Worm (Caenorhabditis elegans) whole organism, L4 larva: ENCODE data around the gene tba-7.

ENCODE experiments used
- D1046.2 ChIP-seq: fragments of 200-800 bp; sonication (Bioruptor generic); IDR thresholded peaks from 2 replicates; pipeline ENCODE4 v1.3.6; 2022; ENCODE audit warnings: missing genetic modification characterization, missing compliant biosample characterization
- F10B5.3 ChIP-seq: sonication (generic microtip); optimal IDR thresholded peaks from 2 replicates; lab custom pipeline; 2016; ENCODE audit warnings: mild to moderate bottlenecking, missing genetic modification characterization, missing compliant biosample characterization
- F26F4.8 ChIP-seq: fragments of 200-800 bp; sonication (Bioruptor generic); conservative IDR thresholded peaks from 2 replicates; pipeline ENCODE4 v1.3.6; 2022; ENCODE audit warnings: missing genetic modification characterization, missing compliant biosample characterization
- F49E8.2 ChIP-seq: sonication (generic microtip); optimal IDR thresholded peaks from 2 replicates; lab custom pipeline; 2016; ENCODE audit warnings: missing compliant biosample characterization, mild to moderate bottlenecking, missing genetic modification characterization, borderline replicate concordance
- Y5F2A.4 ChIP-seq: fragments of 200-800 bp; sonication (Bioruptor generic); optimal IDR thresholded peaks from 2 replicates; lab custom pipeline; 2018; ENCODE audit warnings: mild to moderate bottlenecking, missing genetic modification characterization, missing compliant biosample characterization
- Y75B8A.6 ChIP-seq: fragments of 200-800 bp; sonication (Bioruptor generic); IDR thresholded peaks from 2 replicates; pipeline ENCODE4 v1.3.6; 2022; ENCODE audit warnings: missing genetic modification reagents, missing genetic modification characterization, missing compliant biosample characterization
- ZK546.5 ChIP-seq, 2 experiments: sonication (generic microtip); optimal IDR thresholded peaks; 2 replicates each; lab custom pipeline; 2017; ENCODE audit warnings: missing biosample characterization in 2 of 2, missing genetic modification characterization in 2 of 2
- arid-1 ChIP-seq: fragments of 200-800 bp; sonication (Bioruptor generic); conservative IDR thresholded peaks from 2 replicates; pipeline ENCODE4 v1.3.6; 2022; ENCODE audit warnings: missing genetic modification reagents, missing genetic modification characterization, missing compliant biosample characterization
- ceh-32 ChIP-seq: sonication (generic microtip); optimal IDR thresholded peaks from 2 replicates; lab custom pipeline; 2016; ENCODE audit warnings: mild to moderate bottlenecking, missing genetic modification characterization, missing compliant biosample characterization; ENCODE audit not compliant: poor library complexity
- ceh-44 ChIP-seq: fragments of 200-800 bp; sonication (Bioruptor generic); IDR thresholded peaks from 2 replicates; pipeline ENCODE4 v1.3.6; 2022; ENCODE audit warnings: missing genetic modification reagents, missing genetic modification characterization, missing compliant biosample characterization
- ctbp-1 ChIP-seq: fragments of 200-800 bp; sonication (Bioruptor generic); IDR thresholded peaks from 2 replicates; pipeline ENCODE4 v1.3.6; 2022; ENCODE audit warnings: missing genetic modification reagents, missing genetic modification characterization, missing compliant biosample characterization
- daf-16 ChIP-seq, 3 experiments: sonication (generic microtip); optimal IDR thresholded peaks; 2 replicates each; lab custom pipeline; 2016 to 2017; ENCODE audit warnings: missing genetic modification characterization in 3 of 3, missing genetic modification reagents in 3 of 3, mild to moderate bottlenecking in 2 of 3, missing compliant biosample characterization in 2 of 3, missing biosample characterization in 1 of 3, moderate library complexity in 1 of 3
- daf-8 ChIP-seq: fragments of 200-800 bp; sonication (Bioruptor generic); IDR thresholded peaks from 2 replicates; pipeline ENCODE4 v1.3.6; 2022; ENCODE audit warnings: missing genetic modification characterization, missing compliant biosample characterization
- dmd-6 ChIP-seq: fragments of 200-800 bp; sonication (Bioruptor generic); IDR thresholded peaks from 2 replicates; pipeline ENCODE4 v1.3.6; 2022; ENCODE audit warnings: missing genetic modification reagents, missing genetic modification characterization, missing compliant biosample characterization
- dmd-8 ChIP-seq: fragments of 200-800 bp; sonication (Bioruptor generic); IDR thresholded peaks from 2 replicates; pipeline ENCODE4 v1.3.6; 2022; ENCODE audit warnings: missing genetic modification characterization, missing compliant biosample characterization
- duxl-1 ChIP-seq: sonication (generic microtip); optimal IDR thresholded peaks from 2 replicates; lab custom pipeline; 2016; ENCODE audit warnings: mild to moderate bottlenecking, missing genetic modification characterization, moderate library complexity, missing compliant biosample characterization; ENCODE audit not compliant: poor library complexity
- dve-1 ChIP-seq: sonication (generic microtip); optimal IDR thresholded peaks from 2 replicates; lab custom pipeline; 2017; ENCODE audit warnings: antibody characterized with exemption, mild to moderate bottlenecking, missing genetic modification characterization, missing compliant biosample characterization; ENCODE audit not compliant: insufficient read depth
- egl-27 ChIP-seq: sonication (generic microtip); optimal IDR thresholded peaks from 3 replicates; lab custom pipeline; 2017; ENCODE audit warnings: missing biosample characterization, missing genetic modification reagents, missing genetic modification characterization
- fkh-10 ChIP-seq: fragments of 150-350 bp; optimal IDR thresholded peaks from 2 replicates; lab custom pipeline; 2014; ENCODE audit warnings: missing biosample characterization, missing genetic modification reagents, missing genetic modification characterization
- fos-1 ChIP-seq: fragments of 150-350 bp; optimal IDR thresholded peaks from 2 replicates; lab custom pipeline; 2014; ENCODE audit warnings: missing biosample characterization, missing genetic modification characterization
- hmg-1.1 ChIP-seq: fragments of 200-800 bp; sonication (Bioruptor generic); IDR thresholded peaks from 2 replicates; pipeline ENCODE4 v1.3.6; 2022; ENCODE audit warnings: missing genetic modification reagents, missing genetic modification characterization, missing compliant biosample characterization
- jun-1 ChIP-seq: fragments of 150-350 bp; optimal IDR thresholded peaks from 2 replicates; lab custom pipeline; 2014; ENCODE audit warnings: missing biosample characterization, missing genetic modification reagents, missing genetic modification characterization
- lim-7 ChIP-seq: fragments of 200-800 bp; sonication (Bioruptor generic); IDR thresholded peaks from 2 replicates; pipeline ENCODE4 v1.3.6; 2022; ENCODE audit warnings: missing genetic modification characterization, missing compliant biosample characterization
- lin-1 ChIP-seq: fragments of 200-800 bp; sonication (Bioruptor generic); IDR thresholded peaks from 2 replicates; pipeline ENCODE4 v1.3.6; 2022; ENCODE audit warnings: missing genetic modification reagents, missing genetic modification characterization, missing compliant biosample characterization
- lin-13 ChIP-seq: fragments of 150-350 bp; optimal IDR thresholded peaks from 2 replicates; lab custom pipeline; 2014; ENCODE audit warnings: missing biosample characterization, missing genetic modification reagents, missing genetic modification characterization
- lin-15B ChIP-seq: fragments of 150-350 bp; sonication (generic microtip); optimal IDR thresholded peaks from 3 replicates; lab custom pipeline; 2014; ENCODE audit warnings: missing biosample characterization, missing genetic modification characterization
- lin-29 ChIP-seq: fragments of 200-800 bp; sonication (Bioruptor generic); IDR thresholded peaks from 2 replicates; pipeline ENCODE4 v1.3.6; 2022; ENCODE audit warnings: missing genetic modification reagents, missing genetic modification characterization, missing compliant biosample characterization
- lin-39 ChIP-seq: fragments of 150-350 bp; optimal IDR thresholded peaks from 2 replicates; lab custom pipeline; 2014; ENCODE audit warnings: missing biosample characterization, missing genetic modification reagents, missing genetic modification characterization
- madf-9 ChIP-seq: fragments of 200-800 bp; sonication (Bioruptor generic); conservative IDR thresholded peaks from 2 replicates; pipeline ENCODE4 v1.3.6; 2022; ENCODE audit warnings: missing genetic modification reagents, missing genetic modification characterization, missing compliant biosample characterization
- mdl-1 ChIP-seq, 2 experiments: fragments of 150-350 bp in 1 of 2; sonication (generic microtip) in 1 of 2; optimal IDR thresholded peaks; 2 replicates each; lab custom pipeline; 2014 to 2017; ENCODE audit warnings: missing biosample characterization in 2 of 2, missing genetic modification characterization in 2 of 2
- mep-1 ChIP-seq: fragments of 150-350 bp; sonication (generic microtip); optimal IDR thresholded peaks from 3 replicates; lab custom pipeline; 2014; ENCODE audit warnings: missing biosample characterization, missing genetic modification characterization
- mxl-3 ChIP-seq: fragments of 200-800 bp; sonication (Bioruptor generic); optimal IDR thresholded peaks from 2 replicates; lab custom pipeline; 2018; ENCODE audit warnings: mild to moderate bottlenecking, missing genetic modification characterization, missing compliant biosample characterization
- nhr-102 ChIP-seq: sonication (generic microtip); optimal IDR thresholded peaks from 2 replicates; lab custom pipeline; 2016; ENCODE audit warnings: mild to moderate bottlenecking, missing genetic modification characterization, moderate library complexity, missing compliant biosample characterization
- nhr-11 ChIP-seq: fragments of 150-350 bp; optimal IDR thresholded peaks from 2 replicates; lab custom pipeline; 2014; ENCODE audit warnings: missing biosample characterization, missing genetic modification characterization
- nhr-237 ChIP-seq: sonication (generic microtip); optimal IDR thresholded peaks from 2 replicates; lab custom pipeline; 2017; ENCODE audit warnings: missing biosample characterization, missing genetic modification characterization
- nhr-28 ChIP-seq: fragments of 150-350 bp; optimal IDR thresholded peaks from 2 replicates; lab custom pipeline; 2014; ENCODE audit warnings: missing biosample characterization, missing genetic modification characterization
- nhr-41 ChIP-seq: fragments of 200-800 bp; sonication (Bioruptor generic); IDR thresholded peaks from 2 replicates; pipeline ENCODE4 v1.3.6; 2022; ENCODE audit warnings: missing genetic modification reagents, missing genetic modification characterization, missing compliant biosample characterization
- nhr-48 ChIP-seq: sonication (generic microtip); optimal IDR thresholded peaks from 2 replicates; lab custom pipeline; 2016; ENCODE audit warnings: mild to moderate bottlenecking, missing genetic modification characterization, missing compliant biosample characterization
- nhr-76 ChIP-seq: fragments of 150-350 bp; optimal IDR thresholded peaks from 2 replicates; lab custom pipeline; 2014; ENCODE audit warnings: missing biosample characterization, missing genetic modification characterization
- pqm-1 ChIP-seq: sonication (generic microtip); optimal IDR thresholded peaks from 2 replicates; lab custom pipeline; 2017; ENCODE audit warnings: missing biosample characterization, missing genetic modification characterization
- rbr-2 ChIP-seq: sonication (generic microtip); optimal IDR thresholded peaks from 2 replicates; lab custom pipeline; 2016; ENCODE audit warnings: missing genotype, missing genetic modification characterization, missing compliant biosample characterization
- set-16 ChIP-seq: fragments of 200-800 bp; sonication (Bioruptor generic); IDR thresholded peaks from 2 replicates; pipeline ENCODE4 v1.3.6; 2022; ENCODE audit warnings: missing genetic modification reagents, missing genetic modification characterization, missing compliant biosample characterization
- snpc-4 ChIP-seq: fragments of 150-350 bp; optimal IDR thresholded peaks from 2 replicates; lab custom pipeline; 2014; ENCODE audit warnings: missing biosample characterization, missing genetic modification characterization
- spr-1 ChIP-seq: sonication (generic microtip); optimal IDR thresholded peaks from 2 replicates; lab custom pipeline; 2016; ENCODE audit warnings: mild to moderate bottlenecking, missing genetic modification characterization, missing compliant biosample characterization
- tra-1 ChIP-seq: fragments of 200-800 bp; sonication (Bioruptor generic); IDR thresholded peaks from 2 replicates; pipeline ENCODE4 v1.3.6; 2022; ENCODE audit warnings: missing genetic modification reagents, missing genetic modification characterization, missing compliant biosample characterization
- vab-7 ChIP-seq: fragments of 200-800 bp; sonication (Bioruptor generic); IDR thresholded peaks from 2 replicates; pipeline ENCODE4 v1.3.6; 2022; ENCODE audit warnings: missing genetic modification reagents, missing genetic modification characterization, missing compliant biosample characterization
- zfp-3 ChIP-seq: fragments of 200-800 bp; sonication (Bioruptor generic); conservative IDR thresholded peaks from 2 replicates; pipeline ENCODE4 v1.3.6; 2022; ENCODE audit warnings: missing genetic modification reagents, missing genetic modification characterization, missing compliant biosample characterization
- zip-11 ChIP-seq: fragments of 200-800 bp; sonication (Bioruptor generic); IDR thresholded peaks from 2 replicates; pipeline ENCODE4 v1.3.6; 2022; ENCODE audit warnings: missing genetic modification characterization, missing compliant biosample characterization
- zip-2 ChIP-seq: fragments of 150-350 bp; optimal IDR thresholded peaks from 2 replicates; lab custom pipeline; 2014; ENCODE audit warnings: missing biosample characterization, missing genetic modification characterization
- ztf-11 ChIP-seq: fragments of 150-350 bp; optimal IDR thresholded peaks from 2 replicates; lab custom pipeline; 2014; ENCODE audit warnings: missing biosample characterization, missing genetic modification characterization
- ztf-7 ChIP-seq: fragments of 150-350 bp; optimal IDR thresholded peaks from 2 replicates; lab custom pipeline; 2014; ENCODE audit warnings: missing biosample characterization, missing genetic modification characterization

Gene tba-7

DNA sequence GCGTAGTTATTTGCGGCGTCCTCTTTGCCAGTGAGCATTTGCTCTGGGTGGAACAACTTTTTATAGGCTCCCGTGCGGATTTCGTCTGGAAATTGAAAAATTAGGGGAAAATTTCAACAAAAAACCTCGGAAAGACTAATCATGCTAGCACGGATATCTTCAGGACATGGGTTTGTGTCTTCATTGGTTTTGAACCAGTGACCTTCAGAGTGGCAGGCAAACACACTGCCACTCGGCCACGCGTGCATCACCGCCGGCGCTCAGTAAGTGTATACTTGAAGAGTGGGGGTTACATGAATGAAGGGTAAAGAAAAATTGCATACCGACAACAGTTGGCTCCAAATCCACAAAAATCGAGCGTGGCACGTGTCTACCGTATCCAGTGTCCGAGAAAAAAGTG is 352 bp downstream of the tba-7 start (continued):
- TF ChIP-seq mdl-1 (tag; optimal IDR thresholded peaks at IDR 0.05; lab: Kevin White, UChicago) (no peak), pqm-1 (tag; lab: Kevin White, UChicago) (no peak), ZK546.5 (tag; optimal IDR thresholded peaks at IDR 0.05; lab: Kevin White, UChicago) (no peak), ceh-32 (tag; lab: Kevin White, UChicago) (no peak), daf-8 (peak; percentile 69; the same call in 1 of the 2 replicates), nhr-102 (peak; percentile 52), dmd-8 (peak; percentile 88), ctbp-1 (GFP tag; lab: Robert Waterston, UW) (0 out of 2 replicates have a peak, but pooled peaks have one; percentile 54), hmg-1.1 (GFP tag; lab: Robert Waterston, UW) (peak; percentile 89), dve-1 (peak; percentile 61), lin-29 (GFP tag; lab: Robert Waterston, UW) (0 out of 2 replicates have a peak, but pooled peaks have one; percentile 31), jun-1 (tag; lab: Kevin White, UChicago) (no peak), fos-1 (tag; lab: Kevin White, UChicago) (no peak), vab-7 (GFP tag; lab: Robert Waterston, UW) (peak; percentile 74), lin-13 (peak; percentile 59), mxl-3 (GFP tag; lab: Kevin White, UChicago) (peak; percentile 79), ztf-11 (no peak), nhr-48 (tag; lab: Kevin White, UChicago) (peak; percentile 26), nhr-41 (GFP tag; lab: Robert Waterston, UW) (0 out of 2 replicates have a peak, but pooled peaks have one; percentile 18), Y5F2A.4 (GFP tag; lab: Kevin White, UChicago) (peak; percentile 69), daf-16 (GFP tag; optimal IDR thresholded peaks at IDR 0.05; lab: Kevin White, UChicago) (peak; percentile 26 to 30), daf-16 (tag; optimal IDR thresholded peaks at IDR 0.05; lab: Kevin White, UChicago) (peak; percentile 28), zip-2 (tag; lab: Kevin White, UChicago) (no peak), zfp-3 (peak; percentile 64; the same call in 1 of the 2 replicates), set-16 (GFP tag; lab: Robert Waterston, UW) (peak; percentile 39), Y75B8A.6 (GFP tag; lab: Robert Waterston, UW) (no peak), lin-39 (tag; lab: Kevin White, UChicago) (no peak), duxl-1 (peak; percentile 22), nhr-237 (no peak), mep-1 (peak; percentile 49), rbr-2 (tag; lab: Kevin White, UChicago) (peak; percentile 70), lim-7 (peak; percentile 94), lin-1 (GFP tag; lab: Robert Waterston, UW) (peak; percentile 79; the same call in 1 of the 2 replicates), nhr-11 (peak; percentile 18), F10B5.3 (tag; lab: Kevin White, UChicago) (no peak), arid-1 (0 out of 2 replicates have a peak, but pooled peaks have one; percentile 52), ceh-44 (GFP tag; lab: Robert Waterston, UW) (peak; percentile 66; the same call in 1 of the 2 replicates), nhr-76 (no peak), nhr-28 (tag; lab: Kevin White, UChicago) (no peak), lin-15B (tag; lab: Kevin White, UChicago) (no peak), snpc-4 (tag; lab: Kevin White, UChicago) (no peak), F49E8.2 (tag; lab: Kevin White, UChicago) (peak; percentile 43), F26F4.8 (GFP tag; lab: Robert Waterston, UW) (peak; percentile 83), egl-27 (tag; lab: Kevin White, UChicago) (no peak), madf-9 (GFP tag; lab: Robert Waterston, UW) (peak; percentile 64; the same call in 1 of the 2 replicates), dmd-6 (peak; percentile 66), ztf-7 (no peak), fkh-10 (GFP tag; lab: Kevin White, UChicago) (no peak), D1046.2 (GFP tag; lab: Robert Waterston, UW) (peak; percentile 90), tra-1 (0 out of 2 replicates have a peak, but pooled peaks have one; percentile 64), zip-11 (no peak), spr-1 (tag; lab: Kevin White, UChicago) (peak; percentile 19)
